Worm (Caenorhabditis elegans) whole organism, mixed stage, embryonic: Measurements from ENCODE around the gene F08G12.5.

Experiments used
- M03D4.4 ChIP-seq: sonication (generic microtip); optimal IDR thresholded peaks from 2 replicates; lab custom pipeline; 2017; ENCODE audit warnings: mild to moderate bottlenecking, missing genetic modification characterization, missing compliant biosample characterization
- bed-3 ChIP-seq: fragments of 200-800 bp; sonication (Bioruptor generic); optimal IDR thresholded peaks from 3 replicates; lab custom pipeline; 2018; ENCODE audit warnings: mild to moderate bottlenecking, missing genetic modification characterization, moderate library complexity, missing compliant biosample characterization
- blmp-1 ChIP-seq: fragments of 150-350 bp; optimal IDR thresholded peaks from 2 replicates; lab custom pipeline; 2014; ENCODE audit warnings: missing biosample characterization, missing genetic modification characterization
- ceh-83 ChIP-seq: fragments of 200-800 bp; sonication (Bioruptor generic); optimal IDR thresholded peaks from 2 replicates; lab custom pipeline; 2018; ENCODE audit warnings: mild to moderate bottlenecking, missing genetic modification characterization, missing compliant biosample characterization
- ces-1 ChIP-seq: fragments of 150-350 bp; optimal IDR thresholded peaks from 2 replicates; lab custom pipeline; 2014; ENCODE audit warnings: missing biosample characterization, missing genetic modification reagents, missing genetic modification characterization
- cnd-1 ChIP-seq: fragments of 200-800 bp; sonication (Bioruptor generic); optimal IDR thresholded peaks from 2 replicates; lab custom pipeline; 2018; ENCODE audit warnings: mild to moderate bottlenecking, missing genetic modification characterization, missing compliant biosample characterization
- drap-1 ChIP-seq: fragments of 200-800 bp; sonication (Bioruptor generic); optimal IDR thresholded peaks from 3 replicates; lab custom pipeline; 2018; ENCODE audit warnings: mild to moderate bottlenecking, missing genetic modification characterization, missing compliant biosample characterization
- elt-1 ChIP-seq: sonication (generic microtip); optimal IDR thresholded peaks from 2 replicates; lab custom pipeline; 2017; ENCODE audit warnings: missing genetic modification characterization, mild to moderate bottlenecking, missing compliant biosample characterization, antibody characterized with exemption, moderate library complexity, borderline replicate concordance; ENCODE audit not compliant: insufficient read depth
- elt-3 ChIP-seq: fragments of 150-350 bp; optimal IDR thresholded peaks from 2 replicates; lab custom pipeline; 2014; ENCODE audit warnings: missing biosample characterization, missing genetic modification characterization
- flh-1 ChIP-seq: fragments of 200-800 bp; sonication (Bioruptor generic); optimal IDR thresholded peaks from 2 replicates; lab custom pipeline; 2018; ENCODE audit warnings: mild to moderate bottlenecking, missing genetic modification characterization, moderate library complexity, missing compliant biosample characterization
- ham-2 ChIP-seq: fragments of 200-800 bp; sonication (Bioruptor generic); optimal IDR thresholded peaks from 2 replicates; lab custom pipeline; 2018; ENCODE audit warnings: mild to moderate bottlenecking, missing genetic modification characterization, missing compliant biosample characterization
- hlh-1 ChIP-seq: fragments of 150-350 bp; optimal IDR thresholded peaks from 2 replicates; lab custom pipeline; 2014; ENCODE audit warnings: missing biosample characterization, missing genetic modification reagents, missing genetic modification characterization
- lin-13 ChIP-seq: fragments of 150-350 bp; optimal IDR thresholded peaks from 2 replicates; lab custom pipeline; 2014; ENCODE audit warnings: missing biosample characterization, missing genetic modification characterization
- lin-32 ChIP-seq: fragments of 200-800 bp; sonication (Bioruptor generic); optimal IDR thresholded peaks from 2 replicates; lab custom pipeline; 2018; ENCODE audit warnings: mild to moderate bottlenecking, missing genetic modification characterization, missing compliant biosample characterization
- lsy-2 ChIP-seq: fragments of 150-350 bp; optimal IDR thresholded peaks from 2 replicates; lab custom pipeline; 2014; ENCODE audit warnings: missing biosample characterization, missing genetic modification characterization
- mab-5 ChIP-seq: fragments of 150-350 bp; optimal IDR thresholded peaks from 2 replicates; lab custom pipeline; 2014; ENCODE audit warnings: missing biosample characterization, missing genetic modification characterization
- mls-2 ChIP-seq: sonication (generic microtip); optimal IDR thresholded peaks from 2 replicates; lab custom pipeline; 2016; ENCODE audit warnings: mild to moderate bottlenecking, missing genetic modification characterization, moderate library complexity, missing compliant biosample characterization
- nhr-12 ChIP-seq: fragments of 150-350 bp; optimal IDR thresholded peaks from 2 replicates; lab custom pipeline; 2014; ENCODE audit warnings: missing biosample characterization, missing genetic modification characterization
- nhr-2 ChIP-seq: fragments of 150-350 bp; optimal IDR thresholded peaks from 2 replicates; lab custom pipeline; 2014; ENCODE audit warnings: missing biosample characterization, missing genetic modification characterization
- nhr-237 ChIP-seq: fragments of 150-350 bp; optimal IDR thresholded peaks from 2 replicates; lab custom pipeline; 2014; ENCODE audit warnings: missing biosample characterization, missing genetic modification characterization
- nhr-28 ChIP-seq: fragments of 150-350 bp; optimal IDR thresholded peaks from 2 replicates; lab custom pipeline; 2014; ENCODE audit warnings: missing biosample characterization, missing genetic modification characterization
- nhr-76 ChIP-seq: sonication (generic microtip); optimal IDR thresholded peaks from 2 replicates; lab custom pipeline; 2017; ENCODE audit warnings: missing biosample characterization, missing genetic modification characterization
- sem-2 ChIP-seq: fragments of 200-800 bp; sonication (Bioruptor generic); optimal IDR thresholded peaks from 2 replicates; lab custom pipeline; 2018; ENCODE audit warnings: mild to moderate bottlenecking, missing genetic modification characterization, missing compliant biosample characterization
- snpc-4 ChIP-seq: fragments of 150-350 bp; optimal IDR thresholded peaks from 2 replicates; lab custom pipeline; 2014; ENCODE audit warnings: missing biosample characterization, missing genetic modification characterization
- sptf-1 ChIP-seq: sonication (generic microtip); optimal IDR thresholded peaks from 2 replicates; lab custom pipeline; 2017; ENCODE audit warnings: mild to moderate bottlenecking, missing genetic modification characterization, moderate library complexity, missing compliant biosample characterization
- tbx-8 ChIP-seq: fragments of 200-800 bp; sonication (Bioruptor generic); optimal IDR thresholded peaks from 2 replicates; lab custom pipeline; 2018; ENCODE audit warnings: mild to moderate bottlenecking, missing genetic modification characterization, moderate library complexity, missing compliant biosample characterization
- unc-120 ChIP-seq: sonication (generic microtip); optimal IDR thresholded peaks from 2 replicates; lab custom pipeline; 2017; ENCODE audit warnings: missing genetic modification characterization, missing compliant biosample characterization; ENCODE audit not compliant: poor library complexity, severe bottlenecking
- unc-39 ChIP-seq: fragments of 150-350 bp; optimal IDR thresholded peaks from 2 replicates; lab custom pipeline; 2014; ENCODE audit warnings: missing biosample characterization, missing genetic modification characterization
- unc-62 ChIP-seq: fragments of 150-350 bp; optimal IDR thresholded peaks from 2 replicates; lab custom pipeline; 2014; ENCODE audit warnings: missing biosample characterization, missing genetic modification reagents, missing genetic modification characterization
- zip-8 ChIP-seq: fragments of 150-350 bp; optimal IDR thresholded peaks from 2 replicates; lab custom pipeline; 2014; ENCODE audit warnings: missing biosample characterization, missing genetic modification characterization
- ztf-11 ChIP-seq: fragments of 150-350 bp; optimal IDR thresholded peaks from 2 replicates; lab custom pipeline; 2014; ENCODE audit warnings: missing biosample characterization, missing genetic modification characterization

F08G12.5 gene

ce11 chrX:11310285-11310838 is at the start of gene F08G12.5:
TSS of gene F08G12.5 (minus strand) at chrX:11310285.
- TF ChIP-seq nhr-2 (tag; lab: Kevin White, UChicago), result no peak
- TF ChIP-seq nhr-237, result no peak
- no peak for TF ChIP-seq snpc-4 (tag; lab: Kevin White, UChicago)
- TF ChIP-seq flh-1 (GFP tag; lab: Kevin White, UChicago), result no peak
- no peak for TF ChIP-seq ham-2
- no peak for TF ChIP-seq elt-1 (tag; lab: Kevin White, UChicago)
- no peak for TF ChIP-seq mls-2 (tag; lab: Kevin White, UChicago)
- no peak for TF ChIP-seq elt-3 (tag; lab: Kevin White, UChicago)
- TF ChIP-seq lin-13 (tag; lab: Kevin White, UChicago), result no peak
- no peak for TF ChIP-seq lsy-2 (tag; lab: Kevin White, UChicago)
- no peak for TF ChIP-seq sem-2
- TF ChIP-seq tbx-8 (GFP tag; lab: Kevin White, UChicago), result no peak
- no peak for TF ChIP-seq nhr-76 (tag; lab: Kevin White, UChicago)
- no peak for TF ChIP-seq cnd-1 (tag; lab: Kevin White, UChicago)
- TF ChIP-seq nhr-12 (tag; lab: Kevin White, UChicago), result no peak
- TF ChIP-seq sptf-1 (tag; lab: Kevin White, UChicago), result no peak
- TF ChIP-seq M03D4.4 (tag; lab: Kevin White, UChicago), result no peak
- TF ChIP-seq zip-8 (tag; lab: Kevin White, UChicago), result no peak
- no peak for TF ChIP-seq lin-32 (GFP tag; lab: Kevin White, UChicago)

DNA sequence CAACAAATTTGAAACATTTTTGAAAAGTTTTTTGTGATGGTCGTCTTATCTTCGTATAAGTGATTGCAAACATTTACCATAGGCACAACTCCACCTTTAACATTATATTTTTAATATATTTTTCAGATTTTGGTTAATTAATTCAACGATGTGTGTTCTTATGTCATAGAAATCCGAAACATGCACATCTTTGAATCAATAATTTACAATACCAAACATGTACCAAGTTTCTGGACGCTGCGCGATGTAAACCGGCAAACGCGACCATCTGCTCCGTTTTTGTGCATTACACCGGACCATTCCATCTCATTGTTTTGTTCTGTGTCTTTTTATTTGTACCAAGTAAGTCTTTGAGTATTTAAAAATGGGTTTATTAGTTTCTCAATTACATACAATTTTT is 47.4 kb upstream of the F08G12.5 start, which contains the start of gene pgp-4:
Gene pgp-4, plus strand, starts transcription at position 301 of the 400 bp plus-strand sequence.
- TF ChIP-seq snpc-4 (tag; lab: Kevin White, UChicago), result no peak
- no peak for TF ChIP-seq elt-1 (tag; lab: Kevin White, UChicago)
- TF ChIP-seq flh-1 (GFP tag; lab: Kevin White, UChicago), result no peak
- TF ChIP-seq tbx-8 (GFP tag; lab: Kevin White, UChicago), result no peak
- TF ChIP-seq ces-1 (GFP tag; lab: Kevin White, UChicago), result no peak
- TF ChIP-seq nhr-28 (tag; lab: Kevin White, UChicago), result no peak
- TF ChIP-seq lin-32 (GFP tag; lab: Kevin White, UChicago), result no peak
- TF ChIP-seq mab-5 (tag; lab: Kevin White, UChicago), result no peak
- TF ChIP-seq hlh-1 (tag; lab: Kevin White, UChicago), result no peak
- no peak for TF ChIP-seq ztf-11 (tag; lab: Kevin White, UChicago)
- TF ChIP-seq unc-62 (GFP tag; lab: Kevin White, UChicago), result no peak
- no peak for TF ChIP-seq bed-3 (GFP tag; lab: Kevin White, UChicago)
- no peak for TF ChIP-seq M03D4.4 (tag; lab: Kevin White, UChicago)
- no peak for TF ChIP-seq lsy-2 (tag; lab: Kevin White, UChicago)
- no peak for TF ChIP-seq nhr-12 (tag; lab: Kevin White, UChicago)
- no peak for TF ChIP-seq nhr-76 (tag; lab: Kevin White, UChicago)
- TF ChIP-seq ceh-83 (GFP tag; lab: Kevin White, UChicago), result no peak
- no peak for TF ChIP-seq unc-39 (tag; lab: Kevin White, UChicago)
- TF ChIP-seq drap-1 (GFP tag; lab: Kevin White, UChicago), result no peak
- TF ChIP-seq, all 35 proteins: peak for 0

ce11 chrX:11355856-11356255 is 45.8 kb upstream of the F08G12.5 start:
- TF ChIP-seq nhr-28 (tag; lab: Kevin White, UChicago), result no peak
- TF ChIP-seq M03D4.4 (tag; lab: Kevin White, UChicago), result no peak
- TF ChIP-seq unc-39 (tag; lab: Kevin White, UChicago), result no peak

DNA sequence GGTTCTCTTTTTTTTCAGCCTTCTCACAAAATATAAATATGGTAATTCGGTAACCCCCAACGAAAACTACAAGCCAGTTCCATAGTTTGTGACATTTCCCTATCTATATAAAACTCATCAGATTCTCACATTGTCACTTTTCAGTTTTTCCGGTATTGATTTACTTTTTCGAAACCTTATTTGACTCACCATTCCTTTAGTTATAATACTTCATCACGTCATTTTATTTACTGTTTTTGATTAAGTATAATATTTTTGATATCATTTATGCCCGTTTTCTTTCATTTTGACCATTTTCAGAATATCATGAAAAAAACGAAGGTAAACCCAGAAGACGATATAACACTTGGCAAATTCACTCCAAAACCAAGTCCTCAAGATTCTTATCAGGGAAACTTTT is 41.8 kb upstream of the F08G12.5 start, which contains the start of gene pgp-3:
Gene pgp-3, plus strand, starts transcription at position 301 of the 400 bp plus-strand sequence.
- no peak for TF ChIP-seq M03D4.4 (tag; lab: Kevin White, UChicago)
- no peak for TF ChIP-seq nhr-237
- no peak for TF ChIP-seq lsy-2 (tag; lab: Kevin White, UChicago)
- no peak for TF ChIP-seq elt-1 (tag; lab: Kevin White, UChicago)
- TF ChIP-seq nhr-2 (tag; lab: Kevin White, UChicago), result no peak
- no peak for TF ChIP-seq nhr-28 (tag; lab: Kevin White, UChicago)

DNA sequence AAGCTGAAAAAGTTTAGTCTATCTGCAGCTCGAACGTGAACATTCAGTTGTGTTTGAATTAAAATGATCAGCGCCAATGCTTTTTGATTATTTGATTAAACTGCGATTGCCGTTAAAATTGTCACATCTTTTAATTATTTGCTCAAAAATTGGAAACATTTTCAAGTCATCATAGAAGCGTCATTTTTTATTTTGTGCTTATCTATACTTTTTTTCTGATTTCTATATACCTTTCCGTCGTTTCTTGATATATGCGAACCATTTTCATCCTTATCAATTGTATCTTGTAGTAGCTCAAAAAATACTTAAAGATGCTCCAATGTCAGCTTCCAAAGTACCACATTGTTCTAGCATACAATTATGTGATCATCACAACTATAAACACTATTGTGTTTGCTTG is 41.2 kb upstream of the F08G12.5 start:
- no peak for TF ChIP-seq nhr-76 (tag; lab: Kevin White, UChicago)
- no peak for TF ChIP-seq nhr-2 (tag; lab: Kevin White, UChicago)
- TF ChIP-seq mab-5 (tag; lab: Kevin White, UChicago), result no peak
- no peak for TF ChIP-seq nhr-28 (tag; lab: Kevin White, UChicago)
- no peak for TF ChIP-seq blmp-1
- TF ChIP-seq unc-120, result no peak
- TF ChIP-seq flh-1 (GFP tag; lab: Kevin White, UChicago), result no peak
- no peak for TF ChIP-seq drap-1 (GFP tag; lab: Kevin White, UChicago)
- TF ChIP-seq elt-1 (tag; lab: Kevin White, UChicago), result no peak
- TF ChIP-seq nhr-12 (tag; lab: Kevin White, UChicago), result no peak
- TF ChIP-seq, all 35 proteins: peak for 0
